Worm (Caenorhabditis elegans) whole organism, L4/young adult: Measurements from ENCODE around the gene mct-3.

Source experiments
- W03F9.2 ChIP-seq: fragments of 150-350 bp; optimal IDR thresholded peaks from 2 replicates; lab custom pipeline; 2014; ENCODE audit warnings: missing biosample characterization, missing genetic modification characterization
- dao-5 ChIP-seq: sonication (generic microtip); optimal IDR thresholded peaks from 2 replicates; lab custom pipeline; 2016; ENCODE audit warnings: missing genotype, missing genetic modification characterization, moderate library complexity, missing compliant biosample characterization
- him-1 ChIP-seq: sonication (generic microtip); optimal IDR thresholded peaks from 2 replicates; lab custom pipeline; 2016; ENCODE audit warnings: missing genotype, missing genetic modification reagents, missing genetic modification characterization, missing compliant biosample characterization

- TF ChIP-seq dao-5 (no peak), him-1 (no peak), W03F9.2 (no peak)
Observed at ce11 chrX:13834127-13834526, 18.6 kb upstream of the mct-3 start, which contains the start of gene F19D8.2.
